Fruit fly (Drosophila melanogaster) whole organism, embryonic: ENCODE data around the gene CG5687.

Experiments
- ATbp ChIP-seq: fragments of 200-800 bp; sonication (Bioruptor generic); optimal IDR thresholded peaks from 2 replicates; lab custom pipeline; 2017; ENCODE audit warnings: missing biosample characterization, mild to moderate bottlenecking, missing genetic modification characterization, missing genetic modification reagents
- Awh ChIP-seq: fragments of 200-800 bp; sonication (Bioruptor generic); IDR thresholded peaks from 2 replicates; pipeline ENCODE4, ENCODE4 v1.3.6; 2022; ENCODE audit warnings: missing biosample characterization, missing genetic modification characterization
- BEAF-32 ChIP-seq: fragments of 200-800 bp; sonication (Bioruptor generic); optimal IDR thresholded peaks from 3 replicates; lab custom pipeline; 2017; ENCODE audit warnings: missing biosample characterization, missing genetic modification characterization, mild to moderate bottlenecking, moderate library complexity, missing genetic modification reagents
- CG10431 ChIP-seq: fragments of 200-800 bp; sonication (Bioruptor generic); optimal IDR thresholded peaks from 3 replicates; lab custom pipeline; 2018; ENCODE audit warnings: missing biosample characterization, mild to moderate bottlenecking, missing genetic modification characterization
- CG12391 ChIP-seq: fragments of 200-800 bp; sonication (Bioruptor generic); optimal IDR thresholded peaks from 3 replicates; lab custom pipeline; 2018; ENCODE audit warnings: missing biosample characterization, mild to moderate bottlenecking, missing genetic modification characterization, moderate library complexity
- CG12659 ChIP-seq: fragments of 200-800 bp; sonication (Bioruptor generic); optimal IDR thresholded peaks from 3 replicates; lab custom pipeline; 2017; ENCODE audit warnings: mild to moderate bottlenecking, missing biosample characterization, missing genetic modification reagents, missing genetic modification characterization
- CG14050 ChIP-seq: fragments of 200-800 bp; sonication (Bioruptor generic); IDR thresholded peaks from 3 replicates; pipeline ENCODE4 v1.3.6; 2022; ENCODE audit warnings: missing biosample characterization, missing genetic modification characterization
- CG17802 ChIP-seq: fragments of 200-800 bp; sonication (Bioruptor generic); optimal IDR thresholded peaks from 2 replicates; lab custom pipeline; 2018; ENCODE audit warnings: missing biosample characterization, mild to moderate bottlenecking, missing genetic modification characterization, moderate library complexity
- CG17829 ChIP-seq: fragments of 200-800 bp; optimal IDR thresholded peaks from 2 replicates; lab custom pipeline; 2019; ENCODE audit warnings: missing biosample characterization, mild to moderate bottlenecking, missing genetic modification characterization, moderate library complexity
- CG18262 ChIP-seq: fragments of 200-800 bp; optimal IDR thresholded peaks from 3 replicates; lab custom pipeline; 2019; ENCODE audit warnings: missing biosample characterization, mild to moderate bottlenecking, missing genetic modification characterization, moderate library complexity
- CG18599 ChIP-seq: fragments of 200-800 bp; sonication (Bioruptor generic); optimal IDR thresholded peaks from 3 replicates; lab custom pipeline; 2017; ENCODE audit warnings: missing biosample characterization, missing genetic modification characterization, mild to moderate bottlenecking, moderate library complexity, missing genetic modification reagents
- CG18619 ChIP-seq: fragments of 200-800 bp; sonication (Bioruptor generic); optimal IDR thresholded peaks from 3 replicates; lab custom pipeline; 2017; ENCODE audit warnings: missing biosample characterization, mild to moderate bottlenecking, missing genetic modification characterization
- CG31365 ChIP-seq: fragments of 200-800 bp; sonication (Bioruptor generic); optimal IDR thresholded peaks from 2 replicates; lab custom pipeline; 2018; ENCODE audit warnings: missing biosample characterization, mild to moderate bottlenecking, missing genetic modification characterization
- CG6175 ChIP-seq: fragments of 200-800 bp; sonication (Bioruptor generic); IDR thresholded peaks from 3 replicates; pipeline ENCODE4 v1.3.6; 2022; ENCODE audit warnings: missing biosample characterization, missing genetic modification characterization
- CG6791 ChIP-seq: fragments of 200-800 bp; sonication (Bioruptor generic); IDR thresholded peaks from 3 replicates; pipeline ENCODE4 v1.3.6; 2022; ENCODE audit warnings: missing biosample characterization, missing genetic modification characterization; ENCODE audit not compliant: partially characterized antibody
- CG7928 ChIP-seq: fragments of 200-800 bp; sonication (Bioruptor generic); optimal IDR thresholded peaks from 2 replicates; lab custom pipeline; 2017; ENCODE audit warnings: missing biosample characterization, mild to moderate bottlenecking, missing genetic modification characterization
- CG8924 ChIP-seq: fragments of 200-800 bp; optimal IDR thresholded peaks from 3 replicates; lab custom pipeline; 2019; ENCODE audit warnings: missing biosample characterization, mild to moderate bottlenecking, missing genetic modification characterization, moderate library complexity
- CkIIα-i1 ChIP-seq: fragments of 200-800 bp; sonication (Bioruptor generic); IDR thresholded peaks from 2 replicates; pipeline ENCODE4 v1.3.6; 2022; ENCODE audit warnings: missing biosample characterization, missing genetic modification characterization
- Dbx ChIP-seq: fragments of 200-800 bp; sonication (Bioruptor generic); IDR thresholded peaks from 3 replicates; pipeline ENCODE4 v1.3.6; 2022; ENCODE audit warnings: missing biosample characterization, missing genetic modification characterization
- Hey ChIP-seq: fragments of 200-800 bp; sonication (Bioruptor generic); optimal IDR thresholded peaks from 3 replicates; lab custom pipeline; 2018; ENCODE audit warnings: missing biosample characterization, mild to moderate bottlenecking, missing genetic modification characterization
- HmgD ChIP-seq: fragments of 200-800 bp; sonication (Bioruptor generic); optimal IDR thresholded peaks from 3 replicates; lab custom pipeline; 2016; ENCODE audit warnings: missing biosample characterization, missing genetic modification characterization
- Lhr ChIP-seq: fragments of 200-800 bp; sonication (Bioruptor generic); optimal IDR thresholded peaks from 3 replicates; lab custom pipeline; 2017; ENCODE audit warnings: mild to moderate bottlenecking, missing biosample characterization, missing genetic modification reagents, missing genetic modification characterization
- Med ChIP-seq: fragments of 200-800 bp; sonication (Bioruptor generic); peaks from one replicate; lab custom pipeline; 2016; ENCODE audit warnings: missing biosample characterization, missing genetic modification characterization, mild to moderate bottlenecking, inconsistent platforms, moderate library complexity
- Mrtf ChIP-seq: fragments of 200-800 bp; sonication (Bioruptor generic); IDR thresholded peaks from 3 replicates; pipeline ENCODE4 v1.3.6; 2022; ENCODE audit warnings: missing biosample characterization, missing genetic modification characterization
- NC2β ChIP-seq: fragments of 200-800 bp; sonication (Bioruptor generic); optimal IDR thresholded peaks from 2 replicates; lab custom pipeline; 2016; ENCODE audit warnings: missing biosample characterization, missing genetic modification characterization
- Oli ChIP-seq: fragments of 200-800 bp; sonication (Bioruptor generic); optimal IDR thresholded peaks from 2 replicates; lab custom pipeline; 2018; ENCODE audit warnings: missing biosample characterization, mild to moderate bottlenecking, missing genetic modification characterization, moderate library complexity
- Optix ChIP-seq: fragments of 200-800 bp; sonication (Bioruptor generic); IDR thresholded peaks from 3 replicates; pipeline ENCODE4 v1.3.6; 2022; ENCODE audit warnings: missing biosample characterization, missing genetic modification characterization
- Taf1 ChIP-seq: fragments of 200-800 bp; sonication (Bioruptor generic); IDR thresholded peaks from 2 replicates; pipeline ENCODE4 v1.3.6; 2022; ENCODE audit warnings: missing biosample characterization, missing genetic modification characterization
- Vsx1 ChIP-seq: fragments of 200-800 bp; sonication (Bioruptor generic); optimal IDR thresholded peaks from 2 replicates; lab custom pipeline; 2017; ENCODE audit warnings: missing biosample characterization, mild to moderate bottlenecking, missing genetic modification characterization, missing genetic modification reagents
- abd-A ChIP-seq: fragments of 200-800 bp; sonication (Bioruptor generic); optimal IDR thresholded peaks from 3 replicates; lab custom pipeline; 2019; ENCODE audit warnings: missing biosample characterization, mild to moderate bottlenecking, missing genetic modification characterization, moderate library complexity
- bsh ChIP-seq, 2 experiments: fragments of 200-800 bp; sonication (Bioruptor generic); optimal IDR thresholded peaks; 2 replicates each; lab custom pipeline; 2017 to 2018; ENCODE audit warnings: mild to moderate bottlenecking in 2 of 2, missing biosample characterization in 2 of 2, missing genetic modification characterization in 2 of 2, moderate library complexity in 1 of 2
- caup ChIP-seq: fragments of 200-800 bp; sonication (Bioruptor generic); optimal IDR thresholded peaks from 3 replicates; lab custom pipeline; 2017; ENCODE audit warnings: missing biosample characterization, mild to moderate bottlenecking, missing genetic modification characterization, moderate library complexity; ENCODE audit not compliant: severe bottlenecking
- cg ChIP-seq: fragments of 200-800 bp; sonication (Bioruptor generic); optimal IDR thresholded peaks from 3 replicates; lab custom pipeline; 2019; ENCODE audit warnings: missing biosample characterization, mild to moderate bottlenecking, missing genetic modification characterization, moderate library complexity
- corto ChIP-seq: fragments of 200-800 bp; sonication (Bioruptor generic); optimal IDR thresholded peaks from 2 replicates; lab custom pipeline; 2016; ENCODE audit warnings: missing biosample characterization, mild to moderate bottlenecking, missing genetic modification characterization, moderate library complexity
- crol ChIP-seq: fragments of 200-800 bp; sonication (Bioruptor generic); IDR thresholded peaks from 2 replicates; pipeline ENCODE4 v1.3.6; 2022; ENCODE audit warnings: missing biosample characterization, missing genetic modification characterization
- cwo ChIP-seq: fragments of 200-800 bp; sonication (Bioruptor generic); optimal IDR thresholded peaks from 3 replicates; lab custom pipeline; 2017; ENCODE audit warnings: missing biosample characterization, missing genetic modification characterization, mild to moderate bottlenecking, moderate library complexity, missing genetic modification reagents
- dati ChIP-seq: fragments of 200-800 bp; sonication (Bioruptor generic); IDR thresholded peaks from 2 replicates; pipeline ENCODE4 v1.3.6; 2022; ENCODE audit warnings: missing biosample characterization, missing genetic modification characterization
- exex ChIP-seq: fragments of 200-800 bp; sonication (Bioruptor generic); optimal IDR thresholded peaks from 4 replicates; lab custom pipeline; 2018; ENCODE audit warnings: missing biosample characterization, mild to moderate bottlenecking, missing genetic modification characterization, moderate library complexity
- fd3F ChIP-seq: fragments of 200-800 bp; sonication (Bioruptor generic); optimal IDR thresholded peaks from 2 replicates; lab custom pipeline; 2018; ENCODE audit warnings: missing biosample characterization, mild to moderate bottlenecking, missing genetic modification characterization, moderate library complexity
- gfzf ChIP-seq: fragments of 200-800 bp; sonication (Bioruptor generic); optimal IDR thresholded peaks from 2 replicates; lab custom pipeline; 2016; ENCODE audit warnings: missing biosample characterization, mild to moderate bottlenecking, missing genetic modification characterization, moderate library complexity
- hb ChIP-seq: fragments of 200-800 bp; sonication (Bioruptor generic); IDR thresholded peaks from 3 replicates; pipeline ENCODE4 v1.3.6; 2022; ENCODE audit warnings: missing biosample characterization, missing genetic modification characterization; ENCODE audit not compliant: partially characterized antibody
- hbn ChIP-seq: fragments of 200-800 bp; sonication (Bioruptor generic); IDR thresholded peaks from 2 replicates; pipeline ENCODE4 v1.3.6; 2022; ENCODE audit warnings: missing biosample characterization, missing genetic modification characterization; ENCODE audit not compliant: partially characterized antibody
- maf-S ChIP-seq: fragments of 200-800 bp; sonication (Bioruptor generic); optimal IDR thresholded peaks from 2 replicates; lab custom pipeline; 2016; ENCODE audit warnings: missing biosample characterization, missing genetic modification characterization
- scrt ChIP-seq: fragments of 200-800 bp; sonication (Bioruptor generic); optimal IDR thresholded peaks from 2 replicates; lab custom pipeline; 2018; ENCODE audit warnings: missing biosample characterization, mild to moderate bottlenecking, missing genetic modification characterization, moderate library complexity
- shn ChIP-seq: fragments of 200-800 bp; sonication (Bioruptor generic); optimal IDR thresholded peaks from 3 replicates; lab custom pipeline; 2016; ENCODE audit warnings: missing biosample characterization, missing genetic modification characterization
- slbo ChIP-seq: fragments of 200-800 bp; sonication (Bioruptor generic); IDR thresholded peaks from 2 replicates; pipeline ENCODE4 v1.3.6; 2022; ENCODE audit warnings: missing biosample characterization, missing genetic modification characterization
- so ChIP-seq: fragments of 200-800 bp; sonication (Bioruptor generic); IDR thresholded peaks from 3 replicates; pipeline ENCODE4 v1.3.6; 2022; ENCODE audit warnings: missing biosample characterization, missing genetic modification characterization
- trem ChIP-seq: fragments of 200-800 bp; optimal IDR thresholded peaks from 3 replicates; lab custom pipeline; 2019; ENCODE audit warnings: missing biosample characterization, mild to moderate bottlenecking, missing genetic modification characterization, moderate library complexity
- tx ChIP-seq: fragments of 200-800 bp; sonication (Bioruptor generic); optimal IDR thresholded peaks from 2 replicates; lab custom pipeline; 2016; ENCODE audit warnings: missing biosample characterization, missing genetic modification characterization
- vvl ChIP-seq: fragments of 200-800 bp; sonication (Bioruptor generic); IDR thresholded peaks from 2 replicates; pipeline ENCODE4 v1.3.6; 2022; ENCODE audit warnings: missing biosample characterization, missing genetic modification characterization

The CG5687 gene

DNA sequence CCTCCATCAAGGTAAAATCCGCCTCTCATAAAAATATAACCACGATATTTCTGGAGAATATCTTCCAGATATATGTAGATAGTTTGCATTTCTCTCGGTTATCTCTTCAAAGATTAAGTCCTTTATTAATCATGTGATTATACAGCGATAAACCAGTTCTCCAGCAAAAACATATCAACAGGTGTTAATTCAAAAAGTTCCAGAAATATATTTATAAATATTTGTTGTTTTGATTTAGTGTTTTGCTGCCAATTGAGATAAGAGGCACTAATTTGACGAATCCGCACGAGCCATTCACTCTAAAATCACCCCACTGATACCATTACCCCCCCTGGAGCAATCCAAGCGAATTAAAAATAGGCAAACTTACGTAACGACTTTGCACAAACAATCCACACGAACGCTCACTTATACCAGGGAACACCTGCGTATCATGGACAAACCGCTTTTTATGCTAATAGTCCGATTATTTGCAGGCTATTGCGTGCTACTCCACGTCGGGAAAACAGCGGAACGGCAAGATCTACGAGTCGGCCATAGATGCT is 25.8 kb upstream of the CG5687 start (continued):
- no peak for TF ChIP-seq BEAF-32 (GFP tag; lab: Kevin White, UChicago)
- no peak for TF ChIP-seq CG10431 (GFP tag; lab: Kevin White, UChicago)
- no peak for TF ChIP-seq Taf1 (GFP tag; lab: Robert Waterston, UW)
- TF ChIP-seq slbo (GFP tag; lab: Robert Waterston, UW) = no peak
- TF ChIP-seq Awh = no peak
- TF ChIP-seq CG18619 (GFP tag; lab: Kevin White, UChicago) = no peak
- TF ChIP-seq Dbx (GFP tag; lab: Robert Waterston, UW) = no peak
- no peak for TF ChIP-seq CG12391 (tag; lab: Kevin White, UChicago)
- no peak for TF ChIP-seq shn (GFP tag; lab: Kevin White, UChicago)
- peak; percentile 8 for TF ChIP-seq CG12659 (GFP tag; lab: Kevin White, UChicago)
- no peak for TF ChIP-seq NC2β (GFP tag; lab: Kevin White, UChicago)
- no peak for TF ChIP-seq CG14050 (GFP tag; lab: Robert Waterston, UW)
- no peak for TF ChIP-seq Lhr (GFP tag; lab: Kevin White, UChicago)
- no peak for TF ChIP-seq so (GFP tag; lab: Robert Waterston, UW)
- peak; percentile 63 for TF ChIP-seq Med (GFP tag; lab: Kevin White, UChicago)
- no peak for TF ChIP-seq CG7928 (GFP tag; lab: Kevin White, UChicago)
- no peak for TF ChIP-seq hb (GFP tag; lab: Robert Waterston, UW)
- no peak for TF ChIP-seq caup
- no peak for TF ChIP-seq CG17802 (tag; lab: Kevin White, UChicago)
- TF ChIP-seq exex (tag; lab: Kevin White, UChicago) = peak; percentile 74
- TF ChIP-seq CG6175 (GFP tag; lab: Robert Waterston, UW) = no peak
- TF ChIP-seq cwo (GFP tag; lab: Kevin White, UChicago) = peak; percentile 49
- TF ChIP-seq Hey = peak; percentile 84
- peak; percentile 22; the same call in 1 of the 2 replicates for TF ChIP-seq vvl
- TF ChIP-seq abd-A (tag; lab: Kevin White, UChicago) = no peak
- TF ChIP-seq CG6791 (GFP tag; lab: Robert Waterston, UW) = no peak
- no peak for TF ChIP-seq Optix
- TF ChIP-seq Oli (tag; lab: Kevin White, UChicago) = no peak
- TF ChIP-seq ATbp (GFP tag; lab: Kevin White, UChicago) = no peak
- TF ChIP-seq dati (GFP tag; lab: Robert Waterston, UW) = no peak
- no peak for TF ChIP-seq Vsx1 (GFP tag; lab: Kevin White, UChicago)
- TF ChIP-seq CkIIα-i1 (GFP tag; lab: Robert Waterston, UW) = no peak
- no peak for TF ChIP-seq hbn (GFP tag; lab: Robert Waterston, UW)
- no peak for TF ChIP-seq CG17829 (tag; lab: Kevin White, UChicago)
- no peak for TF ChIP-seq CG31365
- TF ChIP-seq maf-S (GFP tag; lab: Kevin White, UChicago) = no peak
- TF ChIP-seq Mrtf (GFP tag; lab: Robert Waterston, UW) = no peak
- no peak for TF ChIP-seq CG18599 (GFP tag; lab: Kevin White, UChicago)
- 0 out of 2 replicates have a peak, but pooled peaks have one; percentile 34 for TF ChIP-seq crol (GFP tag; lab: Robert Waterston, UW)
- TF ChIP-seq, all 482 proteins: peak for 15

- peak; percentile 67 for TF ChIP-seq trem (tag; lab: Kevin White, UChicago)
- peak; percentile 27 for TF ChIP-seq BEAF-32 (GFP tag; lab: Kevin White, UChicago)
- peak; percentile 19 for TF ChIP-seq CG8924 (tag; lab: Kevin White, UChicago)
- TF ChIP-seq scrt = peak; percentile 97
- peak; percentile 13 for TF ChIP-seq CG18262 (tag; lab: Kevin White, UChicago)
- peak; percentile 53 for TF ChIP-seq gfzf (GFP tag; lab: Kevin White, UChicago)
- TF ChIP-seq fd3F (GFP tag; lab: Kevin White, UChicago) = no peak
- no peak for TF ChIP-seq HmgD (GFP tag; lab: Kevin White, UChicago)
- no peak for TF ChIP-seq bsh (GFP tag; optimal IDR thresholded peaks at IDR 0.05; lab: Kevin White, UChicago)
- no peak for TF ChIP-seq corto (GFP tag; lab: Kevin White, UChicago)
- TF ChIP-seq cg (GFP tag; lab: Kevin White, UChicago) = no peak
- no peak for TF ChIP-seq tx
Observed at dm6 chr3L:1964099-1964498, 25.2 kb upstream of the CG5687 start, which contains the start of gene mv. Gene mv (minus strand): TSS chr3L:1964178.
